Fruit fly (Drosophila melanogaster) whole organism, prepupa: ENCODE measurements around the gene CG40485.

ENCODE experiments used
- Eip75B ChIP-seq: fragments of 200-800 bp; sonication (Bioruptor generic); optimal IDR thresholded peaks from 3 replicates; lab custom pipeline; 2016; ENCODE audit warnings: missing biosample characterization, missing genetic modification characterization
- Ets21C ChIP-seq: fragments of 200-800 bp; sonication (Bioruptor generic); optimal IDR thresholded peaks from 3 replicates; lab custom pipeline; 2016; ENCODE audit warnings: missing biosample characterization, missing genetic modification characterization

DNA sequence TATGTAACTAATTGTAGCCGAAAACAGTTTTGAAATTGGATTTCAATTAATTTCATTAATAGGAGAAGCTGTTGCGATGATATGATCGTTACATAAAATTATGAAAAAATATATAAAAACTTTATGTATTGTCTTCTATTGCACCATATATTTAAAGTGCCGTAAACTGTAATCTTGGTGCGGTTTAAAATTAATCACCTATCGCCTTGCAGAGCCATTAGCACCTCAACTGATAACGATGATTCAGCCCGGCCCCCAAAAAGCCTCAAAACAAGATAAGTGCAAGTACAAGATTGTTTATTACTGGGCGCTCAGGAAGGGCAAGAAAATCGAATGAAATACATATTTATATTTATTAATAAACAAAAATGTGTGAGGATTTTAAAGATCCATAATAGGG is 49.7 kb upstream of the CG40485 start:
- TF ChIP-seq Eip75B (GFP tag; lab: Kevin White, UChicago) (no peak), Ets21C (GFP tag; lab: Kevin White, UChicago) (no peak)
